Worm (Caenorhabditis elegans): Measurements from ENCODE around the gene spp-13.

The spp-13 gene

DNA sequence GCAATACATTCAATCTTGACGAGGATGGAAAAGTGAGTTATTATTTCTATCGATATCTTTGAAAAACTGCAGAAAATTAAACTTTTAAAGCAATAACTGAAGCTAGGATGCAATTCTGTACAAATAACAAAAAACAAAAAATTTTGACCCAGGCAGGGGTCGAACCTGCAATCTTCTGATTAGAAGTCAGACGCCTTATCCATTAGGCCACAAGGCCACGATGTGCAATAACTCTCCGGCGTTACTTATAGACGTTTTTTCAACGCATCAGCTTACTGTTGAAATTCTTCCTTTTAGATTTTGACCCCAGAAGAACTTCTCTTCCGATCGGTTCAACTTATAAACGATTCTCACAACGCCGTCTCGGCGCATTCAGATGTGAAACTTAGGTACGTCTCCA is 36.7 kb downstream of the spp-13 start (continued):
- TF ChIP-seq hrde-1 (tag; optimal IDR thresholded peaks at IDR 0.05; ENCODE audit: borderline replicate concordance) (peak; percentile 52), ztf-3 (GFP tag; optimal IDR thresholded peaks at IDR 0.05) (no peak), mcd-1 (GFP tag; IDR thresholded peaks at IDR 0.05) (no peak), rpc-1 (optimal IDR thresholded peaks at IDR 0.05) (peak; percentile 86), rpc-1 (tag; optimal IDR thresholded peaks at IDR 0.05) (peak; percentile 96), gei-17 (GFP tag; optimal IDR thresholded peaks at IDR 0.05) (no peak), ztf-18 (tag; optimal IDR thresholded peaks at IDR 0.05) (peak; percentile 46), repo-1 (tag; optimal IDR thresholded peaks at IDR 0.05) (peak; percentile 58), egrh-3 (GFP tag; IDR thresholded peaks at IDR 0.05) (no peak), K11D2.4 (GFP tag; IDR thresholded peaks at IDR 0.05) (no peak), ceh-100 (GFP tag; IDR thresholded peaks at IDR 0.05) (peak; percentile 45; the same call in 1 of the 2 replicates), F39B2.1 (GFP tag; IDR thresholded peaks at IDR 0.05) (0 out of 2 replicates have a peak, but pooled peaks have one; percentile 30), ccch-3 (GFP tag; optimal IDR thresholded peaks at IDR 0.05) (no peak), nhr-80 (tag; optimal IDR thresholded peaks at IDR 0.05) (peak; percentile 18), chd-7 (tag; optimal IDR thresholded peaks at IDR 0.05) (no peak), pbrm-1 (GFP tag; IDR thresholded peaks at IDR 0.05) (peak; percentile 89), dox-1 (GFP tag; IDR thresholded peaks at IDR 0.05) (peak; percentile 54; the same call in 1 of the 2 replicates), egl-44 (GFP tag; IDR thresholded peaks at IDR 0.05) (0 out of 2 replicates have a peak, but pooled peaks have one; percentile 47), F10E7.11 (tag; optimal IDR thresholded peaks at IDR 0.05) (peak; percentile 26), lsy-27 (tag; optimal IDR thresholded peaks at IDR 0.05; ENCODE audit: borderline replicate concordance, insufficient read depth) (no peak), B0019.2 (GFP tag; conservative IDR thresholded peaks at IDR 0.05) (no peak), Y53G8AR.9 (GFP tag; conservative IDR thresholded peaks at IDR 0.05) (0 out of 2 replicates have a peak, but pooled peaks have one; percentile 16), T07F8.4 (tag; optimal IDR thresholded peaks at IDR 0.05) (peak; percentile 43), unc-62 (GFP tag; optimal IDR thresholded peaks at IDR 0.05) (no peak), B0035.1 (tag; optimal IDR thresholded peaks at IDR 0.05) (no peak), sptf-2 (GFP tag; optimal IDR thresholded peaks at IDR 0.05) (no peak)

DNA sequence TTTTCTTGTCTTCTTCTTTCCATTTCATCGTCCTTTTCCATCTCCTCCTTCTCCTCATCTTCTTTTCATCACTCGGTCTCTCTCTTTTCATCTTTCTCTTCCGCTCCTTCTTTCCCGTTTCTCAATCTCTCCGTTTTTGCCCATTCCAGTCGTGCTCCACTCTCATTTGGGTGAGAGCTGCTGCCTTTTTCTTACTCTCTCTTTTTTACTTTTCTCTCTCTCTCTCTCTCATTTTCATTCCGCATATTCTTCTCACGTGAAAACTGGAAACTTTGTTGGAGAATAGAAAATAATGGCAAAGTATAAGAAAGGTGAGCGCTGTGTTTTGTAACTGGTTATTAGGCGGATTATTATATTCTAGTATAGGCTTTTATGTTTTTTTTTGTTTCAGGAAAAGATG is 40.0 kb downstream of the spp-13 start, which contains the start of gene tbc-18:
tbc-18 (plus strand) TSS at position 246 of the 400 bp plus-strand sequence.
- TF ChIP-seq nhr-90 (tag; optimal IDR thresholded peaks at IDR 0.05) (no peak), cebp-1 (GFP tag; IDR thresholded peaks at IDR 0.05) (no peak), cebp-1 (tag; optimal IDR thresholded peaks at IDR 0.05) (peak; percentile 54), nhr-27 (tag; optimal IDR thresholded peaks at IDR 0.05) (no peak), Y56A3A.18 (GFP tag; IDR thresholded peaks at IDR 0.05) (no peak), lin-40 (tag; optimal IDR thresholded peaks at IDR 0.05) (no peak), nhr-80 (tag; optimal IDR thresholded peaks at IDR 0.05) (peak; percentile 12), lir-1 (GFP tag; conservative IDR thresholded peaks at IDR 0.05) (no peak), Y79H2A.3 (GFP tag; conservative IDR thresholded peaks at IDR 0.05) (no peak), Y53F4B.3 (GFP tag; IDR thresholded peaks at IDR 0.05) (no peak), bed-1 (GFP tag; IDR thresholded peaks at IDR 0.05) (no peak), madf-8 (GFP tag; conservative IDR thresholded peaks at IDR 0.05) (no peak), B0336.3 (GFP tag; IDR thresholded peaks at IDR 0.05) (no peak), aptf-3 (GFP tag; IDR thresholded peaks at IDR 0.05) (no peak), K12H6.12 (tag; optimal IDR thresholded peaks at IDR 0.05) (peak; percentile 21), tbp1 (GFP tag; optimal IDR thresholded peaks at IDR 0.05) (peak; percentile 5), lin-35 (GFP tag; optimal IDR thresholded peaks at IDR 0.05) (peak in 1 of 3 experiments; percentile 2), lag-1 (GFP tag; IDR thresholded peaks at IDR 0.05) (no peak), nfyb-1 (GFP tag; IDR thresholded peaks at IDR 0.05) (no peak)
